In the genomic region with DNA sequence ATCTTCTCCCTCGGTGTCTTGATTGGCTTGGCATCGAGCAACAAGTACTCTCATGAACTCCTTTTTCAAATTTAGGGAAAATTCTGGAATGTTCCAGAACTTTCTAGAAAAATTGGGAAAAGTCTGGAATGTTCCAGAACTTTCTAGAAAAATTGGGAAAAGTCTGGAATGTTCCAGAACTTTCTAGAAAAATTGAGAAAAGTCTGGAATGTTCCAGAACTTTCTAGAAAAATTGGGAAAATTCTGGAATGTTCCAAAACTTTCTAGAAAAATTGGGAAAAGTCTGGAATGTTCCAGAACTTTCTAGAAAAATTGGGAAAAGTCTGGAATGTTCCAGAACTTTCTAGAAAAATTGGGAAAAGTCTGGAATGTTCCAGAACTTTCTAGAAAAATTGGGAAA, we compare ENCODE assay signal across 2 worm cellular contexts.
TF ChIP-seq lines count a peak whose summit lies in the region.

TSS of gene ZC262.7 (minus strand) at position 54 of the 400 bp plus-strand sequence.

TF ChIP-seq in whole organism, L4 larva, 104 proteins besides CTCF, POLR2A, EP300 and RAD21:
- TF ChIP-seq mdt-29 (GFP tag; IDR thresholded peaks at IDR 0.05; lab: Robert Waterston, UW) (peak; percentile 72), snpc-1.2 (GFP tag; IDR thresholded peaks at IDR 0.05; lab: Robert Waterston, UW) (peak; percentile 17; the same call in 1 of the 2 replicates), lin-1 (GFP tag; IDR thresholded peaks at IDR 0.05; lab: Robert Waterston, UW) (peak; percentile 62; the same call in 1 of the 2 replicates), arid-1 (GFP tag; conservative IDR thresholded peaks at IDR 0.05; lab: Robert Waterston, UW) (peak; percentile 44; the same call in 1 of the 2 replicates), Y48G9A.11 (GFP tag; IDR thresholded peaks at IDR 0.05; lab: Robert Waterston, UW) (peak; percentile 37; the same call in 1 of the 2 replicates)

TF ChIP-seq in whole organism, young adult, 124 proteins besides CTCF, POLR2A, EP300 and RAD21:
- TF ChIP-seq rcor-1 (GFP tag; IDR thresholded peaks at IDR 0.05; lab: Robert Waterston, UW) (peak; percentile 52; the same call in 1 of the 2 replicates), aptf-3 (GFP tag; IDR thresholded peaks at IDR 0.05; lab: Robert Waterston, UW) (peak; percentile 85; the same call in 1 of the 2 replicates), mcd-1 (GFP tag; IDR thresholded peaks at IDR 0.05; lab: Robert Waterston, UW) (peak; percentile 23; the same call in 1 of the 2 replicates), F39B2.1 (GFP tag; IDR thresholded peaks at IDR 0.05; lab: Robert Waterston, UW) (peak; percentile 68; the same call in 1 of the 2 replicates), F33H1.4 (GFP tag; IDR thresholded peaks at IDR 0.05; lab: Robert Waterston, UW) (peak; percentile 35; the same call in 1 of the 2 replicates), hsf-1 (GFP tag; IDR thresholded peaks at IDR 0.05; lab: Robert Waterston, UW) (peak; percentile 99), ekl-4 (GFP tag; IDR thresholded peaks at IDR 0.05; lab: Robert Waterston, UW) (peak; percentile 55; the same call in 1 of the 2 replicates), pbrm-1 (GFP tag; IDR thresholded peaks at IDR 0.05; lab: Robert Waterston, UW) (peak; percentile 88), ceh-40 (GFP tag; IDR thresholded peaks at IDR 0.05; lab: Robert Waterston, UW) (peak; percentile 89), egrh-3 (GFP tag; IDR thresholded peaks at IDR 0.05; lab: Robert Waterston, UW) (peak; percentile 77), madf-8 (GFP tag; conservative IDR thresholded peaks at IDR 0.05; lab: Robert Waterston, UW) (0 out of 2 replicates have a peak, but pooled peaks have one; percentile 15), madf-6 (GFP tag; IDR thresholded peaks at IDR 0.05; lab: Robert Waterston, UW) (peak; percentile 44), ceh-58 (GFP tag; IDR thresholded peaks at IDR 0.05; lab: Robert Waterston, UW) (0 out of 2 replicates have a peak, but pooled peaks have one; percentile 7), D2030.7 (GFP tag; IDR thresholded peaks at IDR 0.05; lab: Robert Waterston, UW) (peak; percentile 83), ztf-25 (GFP tag; IDR thresholded peaks at IDR 0.05; lab: Robert Waterston, UW) (peak; percentile 43; the same call in 1 of the 2 replicates), dox-1 (GFP tag; IDR thresholded peaks at IDR 0.05; lab: Robert Waterston, UW) (peak; percentile 98)
